Fruit fly (Drosophila melanogaster): ENCODE results near the gene Sld5.

Gene Sld5

DNA sequence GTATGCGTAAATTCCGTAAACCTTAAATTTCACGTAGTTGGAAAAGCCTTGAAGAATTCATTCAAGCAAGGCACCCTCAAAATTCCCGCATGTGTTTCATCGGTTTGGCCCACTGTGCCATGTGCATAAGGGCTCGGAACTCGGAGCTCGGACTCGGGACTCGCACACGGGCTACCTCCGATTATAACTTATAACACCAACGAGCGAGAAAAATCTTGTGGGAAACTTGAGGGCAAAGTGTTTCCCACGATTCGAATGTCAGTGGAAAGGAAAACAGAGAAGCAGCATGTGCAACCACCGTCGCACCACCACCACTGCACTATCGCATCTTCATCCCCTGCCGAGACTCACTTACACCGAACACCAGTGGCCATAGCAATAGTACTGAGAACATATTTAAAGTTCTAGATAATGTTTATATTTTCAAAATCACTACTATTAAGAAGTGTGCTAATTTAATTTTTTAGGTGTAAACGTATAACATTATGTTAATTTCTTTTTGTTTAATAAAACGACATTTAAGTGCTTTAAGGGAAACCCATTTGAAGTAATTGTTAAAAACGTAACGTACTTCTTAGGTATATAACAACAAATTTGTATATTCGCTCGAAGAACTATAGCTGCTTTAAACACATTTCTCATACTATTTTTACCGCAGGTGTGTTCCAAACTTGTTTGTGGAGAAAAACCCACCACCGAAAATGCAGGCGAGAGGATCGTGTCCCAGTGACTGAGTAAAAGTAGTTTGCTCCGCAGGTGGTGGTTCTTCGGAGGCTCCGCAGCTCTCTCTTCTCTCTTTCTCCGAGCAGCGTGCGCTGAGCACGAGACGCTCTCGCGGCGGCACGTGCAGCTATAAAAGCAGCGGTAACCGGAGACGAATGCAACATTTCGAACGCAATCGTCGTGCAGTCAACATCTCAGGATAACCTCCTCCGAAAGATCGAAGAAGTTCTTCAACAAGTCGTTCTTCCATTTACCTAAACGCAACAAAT, 19.9 kb downstream of the Sld5 start (continued):
- TF ChIP-seq eg (GFP tag; IDR thresholded peaks at IDR 0.05): peak; percentile 57
- TF ChIP-seq CG3919 (GFP tag; optimal IDR thresholded peaks at IDR 0.05): peak; percentile 83
- TF ChIP-seq vri (GFP tag; optimal IDR thresholded peaks at IDR 0.05): peak; percentile 84
- peak; percentile 72 for TF ChIP-seq CG11902 (GFP tag; optimal IDR thresholded peaks at IDR 0.05)
- TF ChIP-seq CG3032 (tag; optimal IDR thresholded peaks at IDR 0.05): peak; percentile 94
- peak; percentile 90 for TF ChIP-seq CG6854 (GFP tag; optimal IDR thresholded peaks at IDR 0.05)
- TF ChIP-seq CG15336 (GFP tag; IDR thresholded peaks at IDR 0.05): peak; percentile 85
- peak; percentile 89 for TF ChIP-seq Smox (GFP tag; optimal IDR thresholded peaks at IDR 0.05)
- peak; percentile 59 for TF ChIP-seq fkh (GFP tag; optimal IDR thresholded peaks at IDR 0.05)
- peak; percentile 84 for TF ChIP-seq acj6 (GFP tag; optimal IDR thresholded peaks at IDR 0.05)
- TF ChIP-seq Hr4 (GFP tag; optimal IDR thresholded peaks at IDR 0.05): peak; percentile 83
- TF ChIP-seq Sox14 (GFP tag; optimal IDR thresholded peaks at IDR 0.05): peak; percentile 90
- peak; percentile 90 for TF ChIP-seq Sox102F (GFP tag; optimal IDR thresholded peaks at IDR 0.05)
- TF ChIP-seq CG34406 (GFP tag; optimal IDR thresholded peaks at IDR 0.05): peak; percentile 89
- peak; percentile 76 for TF ChIP-seq Ets21C (GFP tag; optimal IDR thresholded peaks at IDR 0.05)
- TF ChIP-seq Sox15 (GFP tag; optimal IDR thresholded peaks at IDR 0.05): peak; percentile 74
- peak; percentile 91 for TF ChIP-seq CG32006 (GFP tag; optimal IDR thresholded peaks at IDR 0.05)
- peak; percentile 87 for TF ChIP-seq OdsH (GFP tag; optimal IDR thresholded peaks at IDR 0.05)
- peak; percentile 95 for TF ChIP-seq Met (GFP tag; optimal IDR thresholded peaks at IDR 0.05)
- TF ChIP-seq CG6792 (GFP tag; optimal IDR thresholded peaks at IDR 0.05): peak; percentile 90
- peak; percentile 92 for TF ChIP-seq CG10669 (GFP tag; optimal IDR thresholded peaks at IDR 0.05)
- TF ChIP-seq CG6163 (GFP tag; IDR thresholded peaks at IDR 0.05): peak; percentile 73

DNA sequence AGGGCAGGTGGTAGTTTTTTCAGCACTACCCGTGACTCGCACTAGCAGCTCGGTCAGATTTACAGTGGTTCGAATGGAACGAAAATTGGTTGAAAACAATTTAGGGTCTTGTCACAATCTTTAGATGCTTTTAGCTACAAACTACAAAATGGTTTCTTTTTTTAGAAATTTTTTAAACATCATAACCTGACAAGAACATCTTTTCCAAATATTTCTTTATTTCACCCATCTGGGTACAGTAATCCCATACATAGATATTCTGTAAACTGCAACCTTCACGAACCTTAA, 21.0 kb downstream of the Sld5 start:
- TF ChIP-seq Eip93F (GFP tag; optimal IDR thresholded peaks at IDR 0.05) (no peak), ss (GFP tag; optimal IDR thresholded peaks at IDR 0.05) (no peak), CG11294 (GFP tag; IDR thresholded peaks at IDR 0.05) (no peak)

DNA sequence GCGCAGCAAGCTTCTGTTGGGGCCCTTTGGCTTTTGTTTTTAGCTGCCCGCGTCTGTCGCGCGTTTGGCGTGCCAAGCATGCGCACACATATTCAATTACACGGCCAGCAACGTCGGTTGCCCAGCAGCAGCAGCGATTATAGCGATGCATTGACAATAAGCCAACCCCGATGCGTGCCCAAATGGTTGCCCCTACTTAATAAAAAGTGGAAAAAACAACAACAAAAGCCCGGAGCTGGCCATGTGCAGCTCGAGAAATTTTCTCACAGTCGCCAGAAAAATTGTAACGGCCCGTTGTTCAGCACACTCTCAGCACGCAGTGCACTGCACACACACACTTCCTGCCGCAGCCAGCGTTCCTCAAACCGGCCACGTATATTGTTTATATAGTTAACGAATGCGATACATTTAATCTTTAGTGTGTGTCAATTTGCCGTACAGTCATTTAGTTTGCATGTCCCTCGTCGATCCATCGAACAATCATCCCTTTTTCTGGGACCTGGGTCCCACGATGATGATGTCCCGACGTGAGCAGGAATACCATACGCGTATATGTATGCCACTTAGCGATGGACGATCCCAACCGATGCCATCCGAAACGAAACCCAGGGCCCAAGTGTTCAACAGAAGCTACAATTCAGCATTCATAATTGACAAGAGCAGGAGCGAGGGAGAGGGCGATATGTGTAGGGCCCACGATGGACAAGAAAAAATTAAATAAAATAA, 21.5 kb downstream of the Sld5 start:
- TF ChIP-seq CG10631 (GFP tag; optimal IDR thresholded peaks at IDR 0.05) (no peak), Hr38 (GFP tag; optimal IDR thresholded peaks at IDR 0.05) (no peak), CG3919 (GFP tag; optimal IDR thresholded peaks at IDR 0.05) (no peak), Blimp-1 (GFP tag; optimal IDR thresholded peaks at IDR 0.05) (no peak), CG9139 (GFP tag; optimal IDR thresholded peaks at IDR 0.05) (no peak), Hr4 (GFP tag; optimal IDR thresholded peaks at IDR 0.05) (no peak), dsx (GFP tag; optimal IDR thresholded peaks at IDR 0.05; ENCODE audit: poor library complexity, severe bottlenecking) (peak; percentile 11), fd59A (GFP tag; optimal IDR thresholded peaks at IDR 0.05) (no peak), Sox102F (GFP tag; optimal IDR thresholded peaks at IDR 0.05) (no peak), CG11294 (GFP tag; IDR thresholded peaks at IDR 0.05) (no peak), Lpt (GFP tag; optimal IDR thresholded peaks at IDR 0.05) (no peak), eg (GFP tag; IDR thresholded peaks at IDR 0.05) (no peak), Eip75B (GFP tag; optimal IDR thresholded peaks at IDR 0.05) (no peak), CG6276 (GFP tag; optimal IDR thresholded peaks at IDR 0.05) (no peak), acj6 (GFP tag; optimal IDR thresholded peaks at IDR 0.05) (no peak), Eip78C (GFP tag) (peak; percentile 60), esn (GFP tag; optimal IDR thresholded peaks at IDR 0.05) (no peak), CG32006 (GFP tag; optimal IDR thresholded peaks at IDR 0.05) (no peak), CG8119 (GFP tag; IDR thresholded peaks at IDR 0.05) (0 out of 3 replicates have a peak, but pooled peaks have one; percentile 19), svp (GFP tag) (peak; percentile 43), CG34406 (GFP tag; optimal IDR thresholded peaks at IDR 0.05) (no peak), Gug (GFP tag; IDR thresholded peaks at IDR 0.05) (no peak), CG6792 (GFP tag; optimal IDR thresholded peaks at IDR 0.05) (no peak), CG7368 (GFP tag; optimal IDR thresholded peaks at IDR 0.05) (no peak), Ets96B (tag; optimal IDR thresholded peaks at IDR 0.05) (peak; percentile 5), net (GFP tag; optimal IDR thresholded peaks at IDR 0.05) (no peak), CG15336 (GFP tag; IDR thresholded peaks at IDR 0.05) (no peak), CG16779 (tag; optimal IDR thresholded peaks at IDR 0.05) (no peak), achi (GFP tag; optimal IDR thresholded peaks at IDR 0.05) (no peak), CG6808 (GFP tag; optimal IDR thresholded peaks at IDR 0.05) (peak; percentile 40)

All from whole organism, prepupa.